Worm (Caenorhabditis elegans): ENCODE results near the gene F09E5.3.
A peak's percentile ranks its signal among the peaks of the same experiment; 100 is the strongest.

Gene F09E5.3

ce11 chrII:5326891-5327290, 46.9 kb upstream of the F09E5.3 start:
- TF ChIP-seq cebp-2 (GFP tag; IDR thresholded peaks at IDR 0.05) (no peak), Y53G8AR.9 (GFP tag; conservative IDR thresholded peaks at IDR 0.05) (no peak), B0019.2 (GFP tag; conservative IDR thresholded peaks at IDR 0.05) (no peak), ccch-3 (GFP tag; optimal IDR thresholded peaks at IDR 0.05) (no peak), F22D6.2 (tag; optimal IDR thresholded peaks at IDR 0.05) (no peak), lin-40 (tag; optimal IDR thresholded peaks at IDR 0.05) (no peak), unc-130 (GFP tag; optimal IDR thresholded peaks at IDR 0.05) (no peak), mcd-1 (GFP tag; IDR thresholded peaks at IDR 0.05) (no peak), nhr-27 (tag; optimal IDR thresholded peaks at IDR 0.05) (no peak), pbrm-1 (GFP tag; IDR thresholded peaks at IDR 0.05) (no peak), lin-35 (GFP tag; optimal IDR thresholded peaks at IDR 0.05) (no peak), somi-1 (GFP tag; optimal IDR thresholded peaks at IDR 0.05) (no peak), egl-44 (GFP tag; IDR thresholded peaks at IDR 0.05) (no peak)

DNA sequence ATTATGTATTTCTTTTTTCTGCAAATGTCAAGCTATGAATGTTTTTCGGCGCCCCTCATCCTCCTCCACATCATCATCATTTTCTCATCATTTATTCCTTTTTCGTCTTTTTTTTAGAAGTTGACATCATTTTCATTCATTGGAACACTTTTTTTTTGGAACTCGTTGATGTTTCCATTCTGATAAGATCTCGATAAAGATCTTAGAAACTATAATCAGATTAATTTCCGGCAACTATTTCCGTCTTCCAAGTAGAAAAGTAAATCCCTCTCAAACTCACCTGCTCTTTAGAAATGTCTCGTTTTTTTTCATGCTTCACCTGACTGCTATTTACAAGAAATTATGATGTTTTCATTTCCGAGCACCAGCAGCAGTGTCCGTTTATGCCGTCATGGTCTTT, 44.9 kb upstream of the F09E5.3 start:
- TF ChIP-seq tlf-1 (GFP tag; optimal IDR thresholded peaks at IDR 0.05) (no peak), madf-3 (GFP tag; IDR thresholded peaks at IDR 0.05) (no peak), him-1 (tag; optimal IDR thresholded peaks at IDR 0.05) (no peak), lin-26 (GFP tag; IDR thresholded peaks at IDR 0.05) (no peak), lin-54 (GFP tag; optimal IDR thresholded peaks at IDR 0.05) (no peak), nfyb-1 (GFP tag; IDR thresholded peaks at IDR 0.05) (no peak), lin-35 (GFP tag; optimal IDR thresholded peaks at IDR 0.05) (no peak), Y79H2A.3 (GFP tag; conservative IDR thresholded peaks at IDR 0.05) (no peak), aptf-2 (GFP tag; conservative IDR thresholded peaks at IDR 0.05) (no peak), sptf-2 (GFP tag; optimal IDR thresholded peaks at IDR 0.05) (no peak), pha-4 (tag; optimal IDR thresholded peaks at IDR 0.05) (no peak), ccch-3 (GFP tag; optimal IDR thresholded peaks at IDR 0.05) (no peak), mcd-1 (GFP tag; IDR thresholded peaks at IDR 0.05) (no peak), D2030.7 (GFP tag; IDR thresholded peaks at IDR 0.05) (no peak), efl-1 (GFP tag; optimal IDR thresholded peaks at IDR 0.05) (no peak), T26A5.8 (tag; optimal IDR thresholded peaks at IDR 0.05) (no peak), hrde-1 (tag; optimal IDR thresholded peaks at IDR 0.05; ENCODE audit: borderline replicate concordance) (no peak), egl-44 (GFP tag; IDR thresholded peaks at IDR 0.05) (no peak)

- peak; percentile 91 for TF ChIP-seq hmg-1.2 (GFP tag; IDR thresholded peaks at IDR 0.05)
- peak; percentile 46; the same call in 1 of the 2 replicates for TF ChIP-seq mcd-1 (GFP tag; IDR thresholded peaks at IDR 0.05)
- peak; percentile 77 for TF ChIP-seq pha-4 (tag; optimal IDR thresholded peaks at IDR 0.05)
- TF ChIP-seq hlh-26 (GFP tag; conservative IDR thresholded peaks at IDR 0.05): no peak
- TF ChIP-seq C17E4.6 (GFP tag; IDR thresholded peaks at IDR 0.05): no peak
- TF ChIP-seq F52B5.7 (tag; optimal IDR thresholded peaks at IDR 0.05): no peak
- peak in 1 of 3 experiments; percentile 18 for TF ChIP-seq lin-35 (GFP tag; optimal IDR thresholded peaks at IDR 0.05)
- TF ChIP-seq cebp-1 (GFP tag; IDR thresholded peaks at IDR 0.05): peak; percentile 77
- peak; percentile 94 for TF ChIP-seq cebp-1 (tag; optimal IDR thresholded peaks at IDR 0.05)
- TF ChIP-seq ztf-22 (GFP tag; optimal IDR thresholded peaks at IDR 0.05): peak; percentile 25
- peak; percentile 33 for TF ChIP-seq F22D6.2 (tag; optimal IDR thresholded peaks at IDR 0.05)
- TF ChIP-seq chd-7 (tag; optimal IDR thresholded peaks at IDR 0.05): peak; percentile 53
- TF ChIP-seq nfya-1 (tag; optimal IDR thresholded peaks at IDR 0.05; ENCODE audit: borderline replicate concordance, insufficient read depth): no peak
- peak; percentile 70 for TF ChIP-seq attf-5 (GFP tag; optimal IDR thresholded peaks at IDR 0.05)
- TF ChIP-seq madf-10 (tag; optimal IDR thresholded peaks at IDR 0.05): peak; percentile 48
- TF ChIP-seq K12H6.12 (tag; optimal IDR thresholded peaks at IDR 0.05): peak; percentile 45
- TF ChIP-seq ekl-4 (GFP tag; IDR thresholded peaks at IDR 0.05): 0 out of 2 replicates have a peak, but pooled peaks have one; percentile 11
- no peak for TF ChIP-seq snpc-1.1 (tag; optimal IDR thresholded peaks at IDR 0.05; ENCODE audit: insufficient read depth)
- no peak for TF ChIP-seq ceh-40 (GFP tag; IDR thresholded peaks at IDR 0.05)
- peak; percentile 47 for TF ChIP-seq nhr-90 (tag; optimal IDR thresholded peaks at IDR 0.05)
- TF ChIP-seq pbrm-1 (GFP tag; IDR thresholded peaks at IDR 0.05): peak; percentile 62; the same call in 1 of the 2 replicates
- TF ChIP-seq somi-1 (GFP tag; optimal IDR thresholded peaks at IDR 0.05): peak; percentile 70
- TF ChIP-seq lin-54 (GFP tag; optimal IDR thresholded peaks at IDR 0.05): peak; percentile 46
- peak; percentile 33 for TF ChIP-seq ets-4 (GFP tag; optimal IDR thresholded peaks at IDR 0.05)
- TF ChIP-seq K11D2.4 (GFP tag; IDR thresholded peaks at IDR 0.05): peak; percentile 59; the same call in 1 of the 2 replicates
Observed at ce11 chrII:5330206-5330686, 43.6 kb upstream of the F09E5.3 start.

All from whole organism, young adult.